Worm (Caenorhabditis elegans) whole organism, L2 larva: ENCODE measurements around the gene T23B5.4.

ENCODE experiments used
- F13H6.1 ChIP-seq: sonication (generic microtip); optimal IDR thresholded peaks from 2 replicates; lab custom pipeline; 2016; ENCODE audit warnings: missing genetic modification characterization, missing compliant biosample characterization
- R02D3.7 ChIP-seq: fragments of 150-350 bp; optimal IDR thresholded peaks from 2 replicates; lab custom pipeline; 2014; ENCODE audit warnings: missing biosample characterization, missing genetic modification characterization
- ZK546.5 ChIP-seq: sonication (generic microtip); optimal IDR thresholded peaks from 2 replicates; lab custom pipeline; 2017; ENCODE audit warnings: missing biosample characterization, missing genetic modification characterization
- aly-2 ChIP-seq: fragments of 150-350 bp; optimal IDR thresholded peaks from 2 replicates; lab custom pipeline; 2014; ENCODE audit warnings: missing biosample characterization, missing genetic modification characterization
- ama-1 ChIP-seq: fragments of 150-350 bp; optimal IDR thresholded peaks from 2 replicates; lab custom pipeline; 2018; ENCODE audit warnings: inconsistent platforms
- blmp-1 ChIP-seq: sonication (generic microtip); optimal IDR thresholded peaks from 2 replicates; lab custom pipeline; 2017; ENCODE audit warnings: missing genetic modification characterization, mild to moderate bottlenecking, missing compliant biosample characterization, antibody characterized with exemption, moderate library complexity; ENCODE audit not compliant: insufficient read depth
- ceh-16 ChIP-seq: fragments of 150-350 bp; optimal IDR thresholded peaks from 2 replicates; lab custom pipeline; 2014; ENCODE audit warnings: missing biosample characterization, missing genetic modification characterization
- ceh-82 ChIP-seq: fragments of 150-350 bp; optimal IDR thresholded peaks from 2 replicates; lab custom pipeline; 2014; ENCODE audit warnings: missing biosample characterization, missing genetic modification characterization
- crh-2 ChIP-seq: sonication (generic microtip); optimal IDR thresholded peaks from 2 replicates; lab custom pipeline; 2017; ENCODE audit warnings: missing biosample characterization, missing genetic modification characterization
- dmd-4 ChIP-seq: sonication (generic microtip); optimal IDR thresholded peaks from 2 replicates; lab custom pipeline; 2017; ENCODE audit warnings: missing biosample characterization, missing genetic modification characterization
- egl-27 ChIP-seq: sonication (generic microtip); optimal IDR thresholded peaks from 3 replicates; lab custom pipeline; 2017; ENCODE audit warnings: missing biosample characterization, missing genetic modification reagents, missing genetic modification characterization
- elt-3 ChIP-seq: sonication (generic microtip); optimal IDR thresholded peaks from 2 replicates; lab custom pipeline; 2017; ENCODE audit warnings: missing biosample characterization, missing genetic modification characterization
- fos-1 ChIP-seq: fragments of 150-350 bp; optimal IDR thresholded peaks from 2 replicates; lab custom pipeline; 2014; ENCODE audit warnings: missing biosample characterization, missing genetic modification characterization
- lin-11 ChIP-seq: fragments of 150-350 bp; sonication (generic microtip); optimal IDR thresholded peaks from 2 replicates; lab custom pipeline; 2014; ENCODE audit warnings: missing biosample characterization, missing genetic modification characterization, inconsistent platforms, mixed read lengths
- lin-13 ChIP-seq: fragments of 150-350 bp; optimal IDR thresholded peaks from 2 replicates; lab custom pipeline; 2014; ENCODE audit warnings: missing biosample characterization, missing genetic modification reagents, missing genetic modification characterization
- lin-39 ChIP-seq: fragments of 150-350 bp; optimal IDR thresholded peaks from 2 replicates; lab custom pipeline; 2014; ENCODE audit warnings: missing biosample characterization, missing genetic modification reagents, missing genetic modification characterization
- mab-5 ChIP-seq: fragments of 150-350 bp; optimal IDR thresholded peaks from 2 replicates; lab custom pipeline; 2014; ENCODE audit warnings: missing biosample characterization, missing genetic modification characterization
- mdl-1 ChIP-seq, 2 experiments: fragments of 150-350 bp in 1 of 2; sonication (generic microtip) in 1 of 2; optimal IDR thresholded peaks; 2 replicates each; lab custom pipeline; 2017; ENCODE audit warnings: missing biosample characterization in 2 of 2, missing genetic modification characterization in 2 of 2
- nhr-10 ChIP-seq: sonication (generic microtip); optimal IDR thresholded peaks from 2 replicates; lab custom pipeline; 2017; ENCODE audit warnings: missing biosample characterization, missing genetic modification characterization
- nhr-11 ChIP-seq: fragments of 150-350 bp; optimal IDR thresholded peaks from 2 replicates; lab custom pipeline; 2014; ENCODE audit warnings: missing biosample characterization, missing genetic modification characterization
- nhr-12 ChIP-seq: fragments of 150-350 bp; optimal IDR thresholded peaks from 2 replicates; lab custom pipeline; 2014; ENCODE audit warnings: missing biosample characterization, missing genetic modification characterization
- nhr-21 ChIP-seq: fragments of 150-350 bp; optimal IDR thresholded peaks from 2 replicates; lab custom pipeline; 2014; ENCODE audit warnings: missing biosample characterization, missing genetic modification characterization
- nhr-23 ChIP-seq: fragments of 150-350 bp; optimal IDR thresholded peaks from 2 replicates; lab custom pipeline; 2014; ENCODE audit warnings: missing biosample characterization, missing genetic modification reagents, missing genetic modification characterization
- nhr-237 ChIP-seq: fragments of 150-350 bp; optimal IDR thresholded peaks from 2 replicates; lab custom pipeline; 2014; ENCODE audit warnings: missing biosample characterization, missing genetic modification characterization
- nhr-77 ChIP-seq: fragments of 150-350 bp; optimal IDR thresholded peaks from 2 replicates; lab custom pipeline; 2014; ENCODE audit warnings: missing biosample characterization, missing genetic modification characterization
- sem-4 ChIP-seq: fragments of 150-350 bp; optimal IDR thresholded peaks from 2 replicates; lab custom pipeline; 2014; ENCODE audit warnings: missing biosample characterization, missing genetic modification reagents, missing genetic modification characterization
- sma-9 ChIP-seq, 2 experiments: fragments of 150-350 bp in 1 of 2; sonication (generic microtip) in 1 of 2; optimal IDR thresholded peaks; 2 replicates each; lab custom pipeline; 2014 to 2016; ENCODE audit warnings: missing genetic modification characterization in 2 of 2, mild to moderate bottlenecking in 1 of 2, missing biosample characterization in 1 of 2, missing compliant biosample characterization in 1 of 2, missing genetic modification reagents in 1 of 2, moderate library complexity in 1 of 2
- snpc-4 ChIP-seq: fragments of 150-350 bp; optimal IDR thresholded peaks from 2 replicates; lab custom pipeline; 2014; ENCODE audit warnings: missing biosample characterization, missing genetic modification characterization
- unc-39 ChIP-seq: fragments of 150-350 bp; optimal IDR thresholded peaks from 2 replicates; lab custom pipeline; 2014; ENCODE audit warnings: missing biosample characterization, missing genetic modification characterization
- unc-55 ChIP-seq: fragments of 150-350 bp; sonication (generic microtip); optimal IDR thresholded peaks from 3 replicates; lab custom pipeline; 2014; ENCODE audit warnings: missing biosample characterization, missing genetic modification reagents, missing genetic modification characterization
- unc-62 ChIP-seq: fragments of 150-350 bp; optimal IDR thresholded peaks from 2 replicates; lab custom pipeline; 2014; ENCODE audit warnings: missing biosample characterization, missing genetic modification reagents, missing genetic modification characterization
- zag-1 ChIP-seq: fragments of 150-350 bp; optimal IDR thresholded peaks from 2 replicates; lab custom pipeline; 2014; ENCODE audit warnings: missing biosample characterization, missing genetic modification characterization
- ztf-1 ChIP-seq: fragments of 200-800 bp; sonication (Bioruptor generic); conservative IDR thresholded peaks from 2 replicates; pipeline ENCODE4 v1.3.6; 2022; ENCODE audit warnings: missing genetic modification characterization, missing compliant biosample characterization
- ztf-11 ChIP-seq: sonication (generic microtip); optimal IDR thresholded peaks from 2 replicates; lab custom pipeline; 2017; ENCODE audit warnings: missing biosample characterization, missing genetic modification characterization
- ztf-4 ChIP-seq: fragments of 150-350 bp; optimal IDR thresholded peaks from 2 replicates; lab custom pipeline; 2014; ENCODE audit warnings: missing biosample characterization, missing genetic modification characterization

The T23B5.4 gene

DNA sequence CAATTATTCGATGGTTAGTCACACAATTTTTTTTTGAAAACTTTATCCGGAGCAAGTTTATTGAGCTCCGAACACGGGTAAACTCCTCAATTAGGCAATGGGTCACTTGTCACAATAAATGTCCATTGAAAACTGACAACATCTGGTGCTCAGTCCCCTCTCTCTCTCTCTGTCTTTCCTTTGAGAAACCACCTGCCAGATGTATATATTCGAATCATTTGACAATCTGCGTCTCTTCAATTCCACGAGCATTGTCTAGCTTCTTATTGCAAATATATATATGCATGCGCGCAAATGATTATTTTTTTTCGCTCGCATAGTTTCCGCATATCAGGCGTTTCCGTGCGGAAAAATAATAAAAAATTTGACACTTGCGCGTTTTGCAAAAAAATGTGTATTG lies 11.0 kb downstream of the T23B5.4 start:
- TF ChIP-seq unc-62 (GFP tag; lab: Kevin White, UChicago) (no peak), nhr-23 (tag; lab: Kevin White, UChicago) (no peak), unc-55 (GFP tag; lab: Kevin White, UChicago) (no peak), ceh-82 (tag; lab: Kevin White, UChicago) (no peak), nhr-237 (no peak), ztf-4 (tag; lab: Kevin White, UChicago) (no peak), zag-1 (tag; lab: Kevin White, UChicago) (no peak), lin-11 (tag; lab: Kevin White, UChicago) (no peak), blmp-1 (tag; lab: Kevin White, UChicago) (no peak), aly-2 (tag; lab: Kevin White, UChicago) (no peak), R02D3.7 (tag; lab: Kevin White, UChicago) (no peak), F13H6.1 (tag; lab: Kevin White, UChicago) (no peak)

DNA sequence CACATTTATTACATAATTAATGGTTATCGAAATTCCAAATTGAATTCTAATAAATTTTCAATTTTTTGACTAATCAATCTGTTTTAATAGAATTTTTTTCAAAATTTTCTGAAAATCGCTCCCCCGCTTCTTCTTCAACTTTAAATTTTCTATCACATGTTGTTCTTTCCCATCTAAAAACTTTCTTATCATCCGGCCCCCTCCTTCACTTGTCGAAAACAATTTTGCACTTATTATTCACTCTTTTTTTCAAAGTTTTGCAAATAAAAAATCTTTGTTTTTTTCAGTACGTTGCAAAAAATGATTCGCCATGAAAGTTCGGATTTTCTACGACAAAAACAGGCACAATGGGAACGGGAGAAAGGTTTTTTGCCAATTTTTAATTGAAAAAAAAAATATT lies 13.6 kb downstream of the T23B5.4 start, which contains the start of gene T23B5.3:
T23B5.3 (plus strand) TSS at position 301 of the 400 bp plus-strand sequence.
- TF ChIP-seq snpc-4 (tag; lab: Kevin White, UChicago) (no peak), mab-5 (tag; lab: Kevin White, UChicago) (no peak), dmd-4 (no peak), egl-27 (tag; lab: Kevin White, UChicago) (no peak), crh-2 (no peak), nhr-11 (no peak), fos-1 (tag; lab: Kevin White, UChicago) (no peak)

ce11 chrIV:12689292-12689691 lies 14.5 kb downstream of the T23B5.4 start:
- no peak for TF ChIP-seq lin-39 (tag; lab: Kevin White, UChicago)
- no peak for TF ChIP-seq snpc-4 (tag; lab: Kevin White, UChicago)
- TF ChIP-seq nhr-11: no peak
- no peak for TF ChIP-seq ztf-4 (tag; lab: Kevin White, UChicago)
- no peak for TF ChIP-seq ztf-1 (GFP tag; lab: Robert Waterston, UW)
- TF ChIP-seq fos-1 (tag; lab: Kevin White, UChicago): no peak
- no peak for TF ChIP-seq nhr-77 (tag; lab: Kevin White, UChicago)
- TF ChIP-seq sma-9 (GFP tag; optimal IDR thresholded peaks at IDR 0.05; lab: Kevin White, UChicago): no peak
- no peak for TF ChIP-seq sma-9 (tag; optimal IDR thresholded peaks at IDR 0.05; lab: Kevin White, UChicago)
- no peak for TF ChIP-seq nhr-10
- no peak for TF ChIP-seq elt-3
- no peak for TF ChIP-seq ZK546.5
- no peak for TF ChIP-seq lin-13 (GFP tag; lab: Kevin White, UChicago)
- TF ChIP-seq nhr-21 (tag; lab: Kevin White, UChicago): no peak
- TF ChIP-seq lin-11 (tag; lab: Kevin White, UChicago): no peak
- no peak for TF ChIP-seq ama-1 (lab: Kevin White, UChicago)
- no peak for TF ChIP-seq dmd-4
- TF ChIP-seq unc-39 (tag; lab: Kevin White, UChicago): no peak
- TF ChIP-seq F13H6.1 (tag; lab: Kevin White, UChicago): no peak

- peak; percentile 94 for TF ChIP-seq fos-1 (tag; lab: Kevin White, UChicago)
- no peak for TF ChIP-seq lin-11 (tag; lab: Kevin White, UChicago)
- TF ChIP-seq nhr-12 (tag; lab: Kevin White, UChicago): no peak
- TF ChIP-seq crh-2: peak; percentile 4
- no peak for TF ChIP-seq sem-4 (tag; lab: Kevin White, UChicago)
- TF ChIP-seq mdl-1 (tag; optimal IDR thresholded peaks at IDR 0.05; lab: Kevin White, UChicago): no peak
- TF ChIP-seq ceh-16 (tag; lab: Kevin White, UChicago): no peak
- peak; percentile 33 for TF ChIP-seq sma-9 (GFP tag; optimal IDR thresholded peaks at IDR 0.05; lab: Kevin White, UChicago)
- TF ChIP-seq sma-9 (tag; optimal IDR thresholded peaks at IDR 0.05; lab: Kevin White, UChicago): no peak
- TF ChIP-seq R02D3.7 (tag; lab: Kevin White, UChicago): no peak
- peak; percentile 7 for TF ChIP-seq egl-27 (tag; lab: Kevin White, UChicago)
- TF ChIP-seq ztf-11 (tag; lab: Kevin White, UChicago): no peak
- TF ChIP-seq, all 48 proteins: peak for 4
Measured at ce11 chrIV:12689709-12690142, 14.9 kb downstream of the T23B5.4 start.
